Worm (Caenorhabditis elegans) whole organism, L4 larva: ENCODE measurements around the gene fbxb-81.
A peak's percentile ranks its signal among the peaks of the same experiment; 100 is the strongest.

Experiments
- F37D6.2 ChIP-seq: sonication (generic microtip); optimal IDR thresholded peaks from 2 replicates; lab custom pipeline; 2016; ENCODE audit warnings: mild to moderate bottlenecking, missing genetic modification characterization, missing compliant biosample characterization
- F44E2.7 ChIP-seq: fragments of 200-800 bp; sonication (Bioruptor generic); IDR thresholded peaks from 2 replicates; pipeline ENCODE4 v2.1.2; 2022; ENCODE audit warnings: missing genetic modification characterization, missing compliant biosample characterization
- Y105C5A.15 ChIP-seq: fragments of 200-800 bp; sonication (Bioruptor generic); IDR thresholded peaks from 2 replicates; pipeline ENCODE4 v1.3.6; 2022; ENCODE audit warnings: missing genetic modification characterization, missing compliant biosample characterization
- Y5F2A.4 ChIP-seq: fragments of 200-800 bp; sonication (Bioruptor generic); optimal IDR thresholded peaks from 2 replicates; lab custom pipeline; 2018; ENCODE audit warnings: mild to moderate bottlenecking, missing genetic modification characterization, missing compliant biosample characterization
- ZK546.5 ChIP-seq, 2 experiments: sonication (generic microtip); optimal IDR thresholded peaks; 2 replicates each; lab custom pipeline; 2017; ENCODE audit warnings: missing biosample characterization in 2 of 2, missing genetic modification characterization in 2 of 2
- aha-1 ChIP-seq: fragments of 150-350 bp; peaks from one replicate; lab custom pipeline; 2014; ENCODE audit warnings: missing biosample characterization, missing genetic modification characterization
- ceh-28 ChIP-seq: fragments of 150-350 bp; optimal IDR thresholded peaks from 2 replicates; lab custom pipeline; 2014; ENCODE audit warnings: missing biosample characterization, missing genetic modification reagents, missing genetic modification characterization
- ceh-32 ChIP-seq: sonication (generic microtip); optimal IDR thresholded peaks from 2 replicates; lab custom pipeline; 2016; ENCODE audit warnings: mild to moderate bottlenecking, missing genetic modification characterization, missing compliant biosample characterization; ENCODE audit not compliant: poor library complexity
- ces-1 ChIP-seq: fragments of 150-350 bp; sonication (generic microtip); optimal IDR thresholded peaks from 4 replicates; lab custom pipeline; 2014; ENCODE audit warnings: missing biosample characterization, missing genetic modification reagents, missing genetic modification characterization
- ctbp-1 ChIP-seq: fragments of 200-800 bp; sonication (Bioruptor generic); IDR thresholded peaks from 2 replicates; pipeline ENCODE4 v1.3.6; 2022; ENCODE audit warnings: missing genetic modification reagents, missing genetic modification characterization, missing compliant biosample characterization
- daf-16 ChIP-seq, 3 experiments: sonication (generic microtip); optimal IDR thresholded peaks; 2 replicates each; lab custom pipeline; 2016 to 2017; ENCODE audit warnings: missing genetic modification characterization in 3 of 3, missing genetic modification reagents in 3 of 3, mild to moderate bottlenecking in 2 of 3, missing compliant biosample characterization in 2 of 3, missing biosample characterization in 1 of 3, moderate library complexity in 1 of 3
- dmd-8 ChIP-seq: fragments of 200-800 bp; sonication (Bioruptor generic); IDR thresholded peaks from 2 replicates; pipeline ENCODE4 v1.3.6; 2022; ENCODE audit warnings: missing genetic modification characterization, missing compliant biosample characterization
- dpl-1 ChIP-seq: fragments of 150-350 bp; optimal IDR thresholded peaks from 2 replicates; lab custom pipeline; 2014; ENCODE audit warnings: missing biosample characterization, missing genetic modification reagents, missing genetic modification characterization
- dve-1 ChIP-seq: sonication (generic microtip); optimal IDR thresholded peaks from 2 replicates; lab custom pipeline; 2017; ENCODE audit warnings: antibody characterized with exemption, mild to moderate bottlenecking, missing genetic modification characterization, missing compliant biosample characterization; ENCODE audit not compliant: insufficient read depth
- egl-27 ChIP-seq: sonication (generic microtip); optimal IDR thresholded peaks from 3 replicates; lab custom pipeline; 2017; ENCODE audit warnings: missing biosample characterization, missing genetic modification reagents, missing genetic modification characterization
- egl-43 ChIP-seq: fragments of 200-800 bp; sonication (Bioruptor generic); IDR thresholded peaks from 2 replicates; pipeline ENCODE4 v1.3.6; 2022; ENCODE audit warnings: missing genetic modification reagents, missing genetic modification characterization, missing compliant biosample characterization
- fkh-10 ChIP-seq: fragments of 150-350 bp; optimal IDR thresholded peaks from 2 replicates; lab custom pipeline; 2014; ENCODE audit warnings: missing biosample characterization, missing genetic modification reagents, missing genetic modification characterization
- gei-8 ChIP-seq: fragments of 200-800 bp; sonication (Bioruptor generic); optimal IDR thresholded peaks from 2 replicates; lab custom pipeline; 2018; ENCODE audit warnings: mild to moderate bottlenecking, missing genetic modification characterization, missing compliant biosample characterization
- hlh-11 ChIP-seq: fragments of 200-800 bp; sonication (Bioruptor generic); optimal IDR thresholded peaks from 2 replicates; lab custom pipeline; 2018; ENCODE audit warnings: mild to moderate bottlenecking, missing genetic modification characterization, missing compliant biosample characterization
- hlh-30 ChIP-seq: sonication (generic microtip); optimal IDR thresholded peaks from 2 replicates; lab custom pipeline; 2017; ENCODE audit warnings: antibody characterized with exemption, mild to moderate bottlenecking, missing genetic modification characterization, missing compliant biosample characterization; ENCODE audit not compliant: insufficient read depth
- hmg-1.1 ChIP-seq: fragments of 200-800 bp; sonication (Bioruptor generic); IDR thresholded peaks from 2 replicates; pipeline ENCODE4 v1.3.6; 2022; ENCODE audit warnings: missing genetic modification reagents, missing genetic modification characterization, missing compliant biosample characterization
- lin-13 ChIP-seq: fragments of 150-350 bp; optimal IDR thresholded peaks from 2 replicates; lab custom pipeline; 2014; ENCODE audit warnings: missing biosample characterization, missing genetic modification reagents, missing genetic modification characterization
- lin-38 ChIP-seq: fragments of 200-800 bp; sonication (Bioruptor generic); IDR thresholded peaks from 2 replicates; pipeline ENCODE4 v1.3.6; 2022; ENCODE audit warnings: missing genetic modification reagents, missing genetic modification characterization, missing compliant biosample characterization
- lin-39 ChIP-seq: fragments of 150-350 bp; optimal IDR thresholded peaks from 2 replicates; lab custom pipeline; 2014; ENCODE audit warnings: missing biosample characterization, missing genetic modification reagents, missing genetic modification characterization
- madf-5 ChIP-seq, 2 experiments: fragments of 200-800 bp; sonication (Bioruptor generic); IDR thresholded peaks; 2 replicates each; pipeline ENCODE4 v1.3.6; 2022; ENCODE audit warnings: missing compliant biosample characterization in 2 of 2, missing genetic modification characterization in 2 of 2
- mdt-29 ChIP-seq: fragments of 200-800 bp; sonication (Bioruptor generic); IDR thresholded peaks from 2 replicates; pipeline ENCODE4 v1.3.6; 2022; ENCODE audit warnings: missing genetic modification reagents, missing genetic modification characterization, missing compliant biosample characterization
- mes-2 ChIP-seq: sonication (generic microtip); optimal IDR thresholded peaks from 2 replicates; lab custom pipeline; 2016; ENCODE audit warnings: missing genotype, mild to moderate bottlenecking, missing genetic modification characterization, missing compliant biosample characterization; ENCODE audit not compliant: poor library complexity, severe bottlenecking
- nhr-102 ChIP-seq: sonication (generic microtip); optimal IDR thresholded peaks from 2 replicates; lab custom pipeline; 2016; ENCODE audit warnings: mild to moderate bottlenecking, missing genetic modification characterization, moderate library complexity, missing compliant biosample characterization
- nhr-11 ChIP-seq: fragments of 150-350 bp; optimal IDR thresholded peaks from 2 replicates; lab custom pipeline; 2014; ENCODE audit warnings: missing biosample characterization, missing genetic modification characterization
- nhr-25 ChIP-seq: sonication (generic microtip); optimal IDR thresholded peaks from 2 replicates; lab custom pipeline; 2017; ENCODE audit warnings: missing genetic modification characterization, mild to moderate bottlenecking, missing compliant biosample characterization, antibody characterized with exemption, moderate library complexity, borderline replicate concordance; ENCODE audit not compliant: insufficient read depth
- nhr-28 ChIP-seq: fragments of 150-350 bp; optimal IDR thresholded peaks from 2 replicates; lab custom pipeline; 2014; ENCODE audit warnings: missing biosample characterization, missing genetic modification characterization
- nhr-6 ChIP-seq: fragments of 150-350 bp; optimal IDR thresholded peaks from 2 replicates; lab custom pipeline; 2014; ENCODE audit warnings: missing biosample characterization, missing genetic modification characterization
- nhr-77 ChIP-seq: fragments of 150-350 bp; optimal IDR thresholded peaks from 2 replicates; lab custom pipeline; 2014; ENCODE audit warnings: missing biosample characterization, missing genetic modification characterization
- pqm-1 ChIP-seq: sonication (generic microtip); optimal IDR thresholded peaks from 2 replicates; lab custom pipeline; 2017; ENCODE audit warnings: missing biosample characterization, missing genetic modification characterization
- rbr-2 ChIP-seq: sonication (generic microtip); optimal IDR thresholded peaks from 2 replicates; lab custom pipeline; 2016; ENCODE audit warnings: missing genotype, missing genetic modification characterization, missing compliant biosample characterization
- snpc-4 ChIP-seq: fragments of 150-350 bp; optimal IDR thresholded peaks from 2 replicates; lab custom pipeline; 2014; ENCODE audit warnings: missing biosample characterization, missing genetic modification characterization
- unc-62 ChIP-seq, 3 experiments: fragments of 150-350 bp in 1 of 3; sonication (generic microtip); optimal IDR thresholded peaks in 2 of 3; peaks in 1 of 3; 1 replicate in 1 of 3; 2 replicates in 2 of 3; lab custom pipeline; 2014 to 2017; ENCODE audit warnings: missing biosample characterization in 3 of 3, missing genetic modification characterization in 3 of 3, missing genetic modification reagents in 3 of 3, missing genotype in 1 of 3
- zfp-2 ChIP-seq: sonication (generic microtip); optimal IDR thresholded peaks from 2 replicates; lab custom pipeline; 2016; ENCODE audit warnings: mild to moderate bottlenecking, missing genetic modification characterization, missing compliant biosample characterization
- zfp-3 ChIP-seq: fragments of 200-800 bp; sonication (Bioruptor generic); conservative IDR thresholded peaks from 2 replicates; pipeline ENCODE4 v1.3.6; 2022; ENCODE audit warnings: missing genetic modification reagents, missing genetic modification characterization, missing compliant biosample characterization
- zip-11 ChIP-seq: fragments of 200-800 bp; sonication (Bioruptor generic); IDR thresholded peaks from 2 replicates; pipeline ENCODE4 v1.3.6; 2022; ENCODE audit warnings: missing genetic modification characterization, missing compliant biosample characterization

fbxb-81 gene

DNA sequence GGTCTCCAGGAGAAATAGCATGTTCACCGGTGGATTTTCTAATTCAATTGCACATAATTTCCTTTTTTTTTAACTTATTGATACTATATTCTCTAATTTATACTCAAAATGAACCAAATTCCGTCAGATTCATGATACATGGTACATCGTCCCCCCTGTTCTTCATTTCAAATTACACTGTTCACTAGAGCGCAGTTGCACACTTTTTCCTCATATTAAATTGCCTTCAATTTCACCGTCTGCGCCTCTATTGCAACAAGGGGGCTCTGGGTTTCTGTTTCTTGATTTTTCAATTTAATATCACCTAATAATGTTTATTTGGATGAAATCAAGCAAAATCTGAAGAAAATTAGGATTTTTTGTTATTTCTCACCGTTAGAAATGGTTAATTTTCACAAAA is 9.4 kb downstream of the fbxb-81 start:
- no peak for TF ChIP-seq daf-16 (GFP tag; optimal IDR thresholded peaks at IDR 0.05; lab: Kevin White, UChicago)
- TF ChIP-seq daf-16 (tag; optimal IDR thresholded peaks at IDR 0.05; lab: Kevin White, UChicago), result peak; percentile 63
- TF ChIP-seq nhr-25 (tag; lab: Kevin White, UChicago), result no peak
- TF ChIP-seq unc-62 (GFP tag; optimal IDR thresholded peaks at IDR 0.05 in 1 of 2; lab: Kevin White, UChicago), result no peak
- TF ChIP-seq unc-62 (tag; optimal IDR thresholded peaks at IDR 0.05; lab: Kevin White, UChicago), result no peak
- TF ChIP-seq egl-27, result no peak
- TF ChIP-seq ctbp-1 (GFP tag; lab: Robert Waterston, UW), result no peak
- TF ChIP-seq nhr-28 (tag; lab: Kevin White, UChicago), result peak; percentile 50
- peak; percentile 6 for TF ChIP-seq ces-1 (GFP tag; lab: Kevin White, UChicago)
- TF ChIP-seq lin-39 (tag; lab: Kevin White, UChicago), result no peak
- TF ChIP-seq hlh-11 (tag; lab: Kevin White, UChicago), result peak; percentile 10
- TF ChIP-seq snpc-4, result no peak
- TF ChIP-seq Y5F2A.4 (GFP tag; lab: Kevin White, UChicago), result no peak
- TF ChIP-seq nhr-77 (tag; lab: Kevin White, UChicago), result peak; percentile 8
- TF ChIP-seq ceh-28 (tag; lab: Kevin White, UChicago), result no peak
- peak; percentile 62 for TF ChIP-seq rbr-2 (tag; lab: Kevin White, UChicago)
- TF ChIP-seq dve-1 (tag; lab: Kevin White, UChicago), result peak; percentile 81
- no peak for TF ChIP-seq F44E2.7
- TF ChIP-seq mes-2, result peak; percentile 74
- TF ChIP-seq dmd-8, result no peak
- no peak for TF ChIP-seq zfp-2 (tag; lab: Kevin White, UChicago)
- TF ChIP-seq zip-11 (GFP tag; lab: Robert Waterston, UW), result no peak
- no peak for TF ChIP-seq zfp-3
- peak; percentile 20 for TF ChIP-seq fkh-10
- TF ChIP-seq mdt-29 (GFP tag; lab: Robert Waterston, UW), result no peak
- no peak for TF ChIP-seq F37D6.2 (tag; lab: Kevin White, UChicago)
- TF ChIP-seq dpl-1 (GFP tag; lab: Kevin White, UChicago), result peak; percentile 50
- peak; percentile 36 for TF ChIP-seq hlh-30 (tag; lab: Kevin White, UChicago)
- no peak for TF ChIP-seq egl-43
- peak; percentile 26; the same call in 1 of the 2 replicates for TF ChIP-seq hmg-1.1 (GFP tag; lab: Robert Waterston, UW)
- no peak for TF ChIP-seq gei-8
- TF ChIP-seq nhr-6, result peak; percentile 55
- TF ChIP-seq ZK546.5 (tag; optimal IDR thresholded peaks at IDR 0.05; lab: Kevin White, UChicago), result no peak
- TF ChIP-seq Y105C5A.15, result no peak
- peak; percentile 31 for TF ChIP-seq lin-13 (GFP tag; lab: Kevin White, UChicago)
- TF ChIP-seq madf-5 (GFP tag; IDR thresholded peaks at IDR 0.05; lab: Robert Waterston, UW), result no peak
- peak; percentile 78 for TF ChIP-seq aha-1 (tag; lab: Kevin White, UChicago)
- TF ChIP-seq nhr-102 (tag; lab: Kevin White, UChicago), result peak; percentile 16
- no peak for TF ChIP-seq ceh-32 (tag; lab: Kevin White, UChicago)
- peak; percentile 90 for TF ChIP-seq lin-38 (GFP tag; lab: Robert Waterston, UW)
- TF ChIP-seq, all 104 proteins: peak for 17

DNA sequence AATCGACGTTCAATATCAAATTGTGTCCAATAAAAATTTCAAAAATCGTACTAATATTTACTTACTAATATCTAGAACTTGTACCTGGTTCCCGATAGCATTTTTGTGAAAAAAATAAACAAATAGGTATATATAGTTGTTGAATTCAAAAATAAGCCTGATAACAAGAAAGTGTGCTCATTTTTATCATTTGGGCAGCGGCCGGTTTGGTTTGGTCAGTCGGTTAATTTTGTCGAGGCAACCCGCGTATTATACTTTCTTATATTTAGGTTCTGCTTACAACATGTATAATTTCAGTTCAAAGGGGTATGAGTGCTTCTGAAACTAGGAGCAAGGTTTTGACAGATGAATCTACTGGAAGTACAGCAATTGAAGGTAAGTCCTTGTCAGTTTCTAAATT is 10.4 kb downstream of the fbxb-81 start, which contains the start of the genes nhr-280 and C29F9.2:
TSS of gene nhr-280 (minus strand) at position 101 of the 400 bp plus-strand sequence.
TSS of gene C29F9.2 (plus strand) at position 298 of the 400 bp plus-strand sequence.
- peak; percentile 10 for TF ChIP-seq pqm-1 (tag; lab: Kevin White, UChicago)
- peak; percentile 40 for TF ChIP-seq dve-1 (tag; lab: Kevin White, UChicago)
- TF ChIP-seq hlh-11 (tag; lab: Kevin White, UChicago), result peak; percentile 13
- no peak for TF ChIP-seq nhr-11 (tag; lab: Kevin White, UChicago)
- no peak for TF ChIP-seq daf-16 (GFP tag; optimal IDR thresholded peaks at IDR 0.05; lab: Kevin White, UChicago)
- TF ChIP-seq daf-16 (tag; optimal IDR thresholded peaks at IDR 0.05; lab: Kevin White, UChicago), result peak; percentile 78
- TF ChIP-seq, all 104 proteins: peak for 4
